Worm (Caenorhabditis elegans): ENCODE data around the gene K02E7.1.

DNA sequence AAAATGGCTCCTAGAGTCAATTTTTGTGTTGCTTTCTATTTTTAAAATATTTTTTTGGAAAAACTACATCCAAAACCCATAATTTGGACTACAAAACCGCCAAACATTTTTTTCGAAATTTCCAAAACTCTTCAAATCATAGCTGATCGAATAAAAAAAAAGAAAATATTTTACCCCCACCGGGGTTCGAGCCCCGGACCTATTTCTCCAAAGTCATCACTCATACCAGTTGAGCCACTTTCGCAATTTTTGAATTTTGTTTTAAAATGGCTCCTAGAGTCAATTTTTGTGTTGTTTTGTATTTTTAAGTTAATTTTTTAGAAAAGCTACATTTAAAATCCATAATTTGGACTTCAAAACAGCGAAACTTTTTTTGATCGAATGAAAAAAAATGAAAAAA is 2.6 kb downstream of the K02E7.1 start:
- TF ChIP-seq ceh-82 (tag; optimal IDR thresholded peaks at IDR 0.05) (no peak), zip-2 (tag; optimal IDR thresholded peaks at IDR 0.05) (no peak), nhr-76 (tag; optimal IDR thresholded peaks at IDR 0.05) (no peak), zag-1 (tag; optimal IDR thresholded peaks at IDR 0.05) (no peak), zip-11 (GFP tag; IDR thresholded peaks at IDR 0.05) (no peak), skn-1 (tag; optimal IDR thresholded peaks at IDR 0.05) (no peak), aly-2 (tag; optimal IDR thresholded peaks at IDR 0.05) (no peak), mdt-29 (GFP tag; IDR thresholded peaks at IDR 0.05) (no peak), T26A8.4 (GFP tag; IDR thresholded peaks at IDR 0.05) (no peak), lin-29 (GFP tag; IDR thresholded peaks at IDR 0.05) (no peak), egl-27 (tag; optimal IDR thresholded peaks at IDR 0.05) (no peak), dve-1 (tag; optimal IDR thresholded peaks at IDR 0.05; ENCODE audit: insufficient read depth) (no peak), nhr-237 (tag; optimal IDR thresholded peaks at IDR 0.05) (no peak)

All from whole organism, L4 larva.